Worm (Caenorhabditis elegans) whole organism, L1 larva: Measurements from ENCODE around the gene F44E2.4.

Experiments
- C16A3.4 ChIP-seq: fragments of 150-350 bp; optimal IDR thresholded peaks from 2 replicates; lab custom pipeline; 2014; ENCODE audit warnings: missing biosample characterization, missing genetic modification characterization
- C34B4.2 ChIP-seq: sonication (generic microtip); optimal IDR thresholded peaks from 2 replicates; lab custom pipeline; 2017; ENCODE audit warnings: mild to moderate bottlenecking, missing genetic modification characterization, missing compliant biosample characterization
- aha-1 ChIP-seq: fragments of 150-350 bp; optimal IDR thresholded peaks from 2 replicates; lab custom pipeline; 2014; ENCODE audit warnings: missing biosample characterization, missing genetic modification characterization
- alr-1 ChIP-seq: fragments of 200-800 bp; sonication (Bioruptor generic); optimal IDR thresholded peaks from 2 replicates; lab custom pipeline; 2018; ENCODE audit warnings: borderline replicate concordance, mild to moderate bottlenecking, missing genetic modification characterization, missing compliant biosample characterization
- blmp-1 ChIP-seq: fragments of 150-350 bp; optimal IDR thresholded peaks from 2 replicates; lab custom pipeline; 2014; ENCODE audit warnings: missing biosample characterization, missing genetic modification characterization
- ceh-82 ChIP-seq, 3 experiments: fragments of 150-350 bp in 1 of 3; sonication (generic microtip) in 2 of 3; optimal IDR thresholded peaks; 2 replicates each; lab custom pipeline; 2014 to 2017; ENCODE audit warnings: missing biosample characterization in 3 of 3, missing genetic modification characterization in 3 of 3
- ceh-90 ChIP-seq: sonication (generic microtip); optimal IDR thresholded peaks from 2 replicates; lab custom pipeline; 2016; ENCODE audit warnings: missing genetic modification characterization, missing compliant biosample characterization
- dpl-1 ChIP-seq, 3 experiments: fragments of 150-350 bp in 2 of 3; sonication (generic microtip) in 1 of 3; optimal IDR thresholded peaks; 2 replicates each; lab custom pipeline; 2014 to 2017; ENCODE audit warnings: missing biosample characterization in 3 of 3, missing genetic modification characterization in 3 of 3, missing genetic modification reagents in 3 of 3
- efl-1 ChIP-seq, 4 experiments: fragments of 150-350 bp; optimal IDR thresholded peaks in 3 of 4; peaks in 1 of 4; 1 replicate in 1 of 4; 2 replicates in 3 of 4; lab custom pipeline; 2014; ENCODE audit warnings: missing biosample characterization in 2 of 4, missing genetic modification characterization in 2 of 4, missing genetic modification reagents in 2 of 4
- efl-3 ChIP-seq: fragments of 200-800 bp; sonication (Bioruptor generic); optimal IDR thresholded peaks from 2 replicates; lab custom pipeline; 2018; ENCODE audit warnings: mild to moderate bottlenecking, missing genetic modification characterization, missing compliant biosample characterization
- egl-13 ChIP-seq: sonication (generic microtip); optimal IDR thresholded peaks from 2 replicates; lab custom pipeline; 2016; ENCODE audit warnings: missing genotype, missing genetic modification reagents, missing genetic modification characterization, missing compliant biosample characterization
- elt-3 ChIP-seq, 6 experiments: fragments of 150-350 bp in 1 of 6; sonication (generic microtip); optimal IDR thresholded peaks; 2 replicates each; lab custom pipeline; 2017 to 2018; ENCODE audit warnings: missing biosample characterization in 6 of 6, missing genetic modification characterization in 6 of 6, inconsistent platforms in 1 of 6
- fkh-10 ChIP-seq: sonication (generic microtip); optimal IDR thresholded peaks from 2 replicates; lab custom pipeline; 2017; ENCODE audit warnings: missing biosample characterization, missing genetic modification reagents, missing genetic modification characterization
- fkh-4 ChIP-seq: sonication (generic microtip); optimal IDR thresholded peaks from 2 replicates; lab custom pipeline; 2016; ENCODE audit warnings: missing compliant biosample characterization, missing genetic modification characterization, borderline replicate concordance
- fkh-8 ChIP-seq: sonication (generic microtip); optimal IDR thresholded peaks from 2 replicates; lab custom pipeline; 2016; ENCODE audit warnings: mild to moderate bottlenecking, missing genetic modification characterization, missing compliant biosample characterization
- fos-1 ChIP-seq: fragments of 150-350 bp; optimal IDR thresholded peaks from 2 replicates; lab custom pipeline; 2014; ENCODE audit warnings: missing biosample characterization, missing genetic modification characterization
- grh-1 ChIP-seq: fragments of 200-800 bp; sonication (Bioruptor generic); IDR thresholded peaks from 2 replicates; pipeline ENCODE4 v1.3.6; 2022; ENCODE audit warnings: missing genetic modification reagents, missing genetic modification characterization, missing compliant biosample characterization
- hlh-17 ChIP-seq: fragments of 200-800 bp; sonication (Bioruptor generic); optimal IDR thresholded peaks from 2 replicates; lab custom pipeline; 2018; ENCODE audit warnings: missing genetic modification characterization, mild to moderate bottlenecking, missing compliant biosample characterization, moderate library complexity, borderline replicate concordance
- hlh-4 ChIP-seq: sonication (generic microtip); optimal IDR thresholded peaks from 2 replicates; lab custom pipeline; 2016; ENCODE audit warnings: mild to moderate bottlenecking, missing genetic modification characterization, missing compliant biosample characterization
- hpl-2 ChIP-seq: fragments of 150-350 bp; optimal IDR thresholded peaks from 2 replicates; lab custom pipeline; 2014; ENCODE audit warnings: missing biosample characterization, missing genetic modification reagents, missing genetic modification characterization
- isw-1 ChIP-seq: fragments of 200-800 bp; sonication (Bioruptor generic); IDR thresholded peaks from 2 replicates; pipeline ENCODE4 v1.3.6; 2022; ENCODE audit warnings: missing genetic modification characterization, missing compliant biosample characterization
- lin-13 ChIP-seq: fragments of 150-350 bp; optimal IDR thresholded peaks from 2 replicates; lab custom pipeline; 2014; ENCODE audit warnings: missing biosample characterization, missing genetic modification reagents, missing genetic modification characterization
- lin-14 ChIP-seq: fragments of 200-800 bp; sonication (Bioruptor generic); optimal IDR thresholded peaks from 2 replicates; lab custom pipeline; 2018; ENCODE audit warnings: mild to moderate bottlenecking, missing genetic modification characterization, moderate library complexity, missing compliant biosample characterization
- lin-15B ChIP-seq: fragments of 150-350 bp; sonication (generic microtip); optimal IDR thresholded peaks from 3 replicates; lab custom pipeline; 2014; ENCODE audit warnings: missing biosample characterization, missing genetic modification characterization
- lir-3 ChIP-seq: sonication (generic microtip); optimal IDR thresholded peaks from 2 replicates; lab custom pipeline; 2016; ENCODE audit warnings: mild to moderate bottlenecking, missing genetic modification characterization, moderate library complexity, missing compliant biosample characterization; ENCODE audit not compliant: poor library complexity
- lsy-2 ChIP-seq, 2 experiments: fragments of 150-350 bp; optimal IDR thresholded peaks; 2 replicates each; lab custom pipeline; 2014; ENCODE audit warnings: missing biosample characterization in 2 of 2, missing genetic modification characterization in 2 of 2
- mab-9 ChIP-seq: fragments of 200-800 bp; sonication (Bioruptor generic); IDR thresholded peaks from 2 replicates; pipeline ENCODE4 v1.3.6; 2022; ENCODE audit warnings: missing genetic modification reagents, missing genetic modification characterization, missing compliant biosample characterization
- mdl-1 ChIP-seq, 2 experiments: fragments of 150-350 bp; optimal IDR thresholded peaks; 2 replicates each; lab custom pipeline; 2014 to 2017; ENCODE audit warnings: missing biosample characterization in 2 of 2, missing genetic modification characterization in 2 of 2, inconsistent platforms in 1 of 2
- mef-2 ChIP-seq: fragments of 150-350 bp; optimal IDR thresholded peaks from 2 replicates; lab custom pipeline; 2014; ENCODE audit warnings: missing biosample characterization, missing genetic modification characterization
- nhr-11 ChIP-seq: fragments of 150-350 bp; optimal IDR thresholded peaks from 2 replicates; lab custom pipeline; 2014; ENCODE audit warnings: missing biosample characterization, missing genetic modification characterization
- nhr-20 ChIP-seq: sonication (generic microtip); optimal IDR thresholded peaks from 2 replicates; lab custom pipeline; 2016; ENCODE audit warnings: mild to moderate bottlenecking, missing genetic modification characterization, missing compliant biosample characterization
- nhr-47 ChIP-seq: sonication (generic microtip); optimal IDR thresholded peaks from 2 replicates; lab custom pipeline; 2016; ENCODE audit warnings: mild to moderate bottlenecking, missing genetic modification characterization, moderate library complexity, missing compliant biosample characterization
- nhr-77 ChIP-seq: fragments of 150-350 bp; optimal IDR thresholded peaks from 2 replicates; lab custom pipeline; 2014; ENCODE audit warnings: missing biosample characterization, missing genetic modification characterization
- nhr-84 ChIP-seq: sonication (generic microtip); optimal IDR thresholded peaks from 2 replicates; lab custom pipeline; 2017; ENCODE audit warnings: missing biosample characterization, missing genetic modification characterization
- nhr-85 ChIP-seq: sonication (generic microtip); peaks from one replicate; lab custom pipeline; 2016; ENCODE audit warnings: missing genetic modification characterization, inconsistent platforms, missing compliant biosample characterization
- nhr-90 ChIP-seq: sonication (generic microtip); optimal IDR thresholded peaks from 2 replicates; lab custom pipeline; 2016; ENCODE audit warnings: mild to moderate bottlenecking, missing genetic modification characterization, missing compliant biosample characterization; ENCODE audit not compliant: poor library complexity
- pag-3 ChIP-seq: sonication (generic microtip); optimal IDR thresholded peaks from 2 replicates; lab custom pipeline; 2017; ENCODE audit warnings: missing genetic modification characterization, mild to moderate bottlenecking, missing compliant biosample characterization, antibody characterized with exemption, borderline replicate concordance; ENCODE audit not compliant: insufficient read depth
- pax-3 ChIP-seq: fragments of 200-800 bp; sonication (Bioruptor generic); optimal IDR thresholded peaks from 2 replicates; lab custom pipeline; 2018; ENCODE audit warnings: mild to moderate bottlenecking, missing genetic modification characterization, moderate library complexity, missing compliant biosample characterization
- pqm-1 ChIP-seq: sonication (generic microtip); optimal IDR thresholded peaks from 3 replicates; lab custom pipeline; 2017; ENCODE audit warnings: missing biosample characterization, missing genetic modification characterization
- skn-1 ChIP-seq: fragments of 150-350 bp; optimal IDR thresholded peaks from 2 replicates; lab custom pipeline; 2014; ENCODE audit warnings: missing biosample characterization, missing genetic modification characterization
- snpc-4 ChIP-seq: fragments of 150-350 bp; optimal IDR thresholded peaks from 2 replicates; lab custom pipeline; 2014; ENCODE audit warnings: missing biosample characterization, missing genetic modification characterization
- snu-23 ChIP-seq: sonication (generic microtip); optimal IDR thresholded peaks from 2 replicates; lab custom pipeline; 2016; ENCODE audit warnings: missing genetic modification characterization, missing compliant biosample characterization
- sox-4 ChIP-seq: sonication (generic microtip); optimal IDR thresholded peaks from 2 replicates; lab custom pipeline; 2016; ENCODE audit warnings: missing genetic modification characterization, missing compliant biosample characterization
- sptf-1 ChIP-seq: fragments of 150-350 bp; optimal IDR thresholded peaks from 2 replicates; lab custom pipeline; 2014; ENCODE audit warnings: missing biosample characterization, missing genetic modification characterization
- sup-37 ChIP-seq: fragments of 200-800 bp; sonication (Bioruptor generic); optimal IDR thresholded peaks from 2 replicates; lab custom pipeline; 2018; ENCODE audit warnings: mild to moderate bottlenecking, missing genetic modification characterization, missing compliant biosample characterization
- unc-130 ChIP-seq: fragments of 150-350 bp; optimal IDR thresholded peaks from 2 replicates; lab custom pipeline; 2017; ENCODE audit warnings: missing biosample characterization, missing genetic modification characterization, inconsistent platforms
- unc-30 ChIP-seq: sonication (generic microtip); optimal IDR thresholded peaks from 2 replicates; lab custom pipeline; 2017; ENCODE audit warnings: missing biosample characterization, missing genetic modification characterization
- unc-86 ChIP-seq: sonication (generic microtip); optimal IDR thresholded peaks from 2 replicates; lab custom pipeline; 2016; ENCODE audit warnings: missing genetic modification characterization, missing compliant biosample characterization
- xbp-1 ChIP-seq: sonication (generic microtip); optimal IDR thresholded peaks from 2 replicates; lab custom pipeline; 2016; ENCODE audit warnings: missing genetic modification characterization, missing compliant biosample characterization
- zag-1 ChIP-seq: fragments of 150-350 bp; optimal IDR thresholded peaks from 2 replicates; lab custom pipeline; 2014; ENCODE audit warnings: missing biosample characterization, missing genetic modification characterization
- zip-4 ChIP-seq: fragments of 200-800 bp; sonication (Bioruptor generic); optimal IDR thresholded peaks from 2 replicates; lab custom pipeline; 2018; ENCODE audit warnings: mild to moderate bottlenecking, missing genetic modification characterization, moderate library complexity, missing compliant biosample characterization

Gene F44E2.4

DNA sequence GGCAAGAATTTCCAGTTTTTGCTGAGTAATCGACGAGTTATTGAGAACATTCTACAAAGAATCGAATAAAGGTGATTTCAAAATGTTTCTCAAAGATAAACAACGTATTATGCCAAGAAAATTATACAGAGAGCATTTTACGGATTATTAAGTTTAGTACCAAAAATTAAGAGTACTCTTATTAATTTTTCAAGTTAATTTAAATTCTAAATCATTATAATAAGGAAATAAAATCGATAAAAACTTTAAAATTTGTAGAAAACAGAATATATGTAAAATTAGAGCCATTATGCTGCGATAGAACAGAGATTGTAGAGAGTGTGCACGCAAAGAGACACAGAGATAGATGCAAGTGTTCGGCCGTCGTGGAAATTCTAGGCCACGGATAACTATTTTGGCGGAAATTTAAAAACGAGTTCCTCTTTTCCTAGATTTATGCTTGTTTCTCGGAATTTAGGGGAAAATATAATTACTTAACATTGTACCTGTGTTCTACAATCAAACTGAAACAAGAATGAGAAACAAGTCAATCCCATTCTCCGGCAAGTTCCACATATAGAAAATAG lies 12.3 kb upstream of the F44E2.4 start, which contains the start of gene F44E2.9 (continued):
- no peak for TF ChIP-seq pag-3 (tag; lab: Kevin White, UChicago)
- peak; percentile 91 for TF ChIP-seq lin-14 (GFP tag; lab: Kevin White, UChicago)
- no peak for TF ChIP-seq hlh-17 (GFP tag; lab: Kevin White, UChicago)
- no peak for TF ChIP-seq aha-1 (tag; lab: Kevin White, UChicago)
- no peak for TF ChIP-seq nhr-84
- TF ChIP-seq lir-3 (tag; lab: Kevin White, UChicago) = peak; percentile 93
- peak; percentile 22 for TF ChIP-seq snpc-4
- no peak for TF ChIP-seq nhr-47 (tag; lab: Kevin White, UChicago)
- no peak for TF ChIP-seq grh-1 (GFP tag; lab: Robert Waterston, UW)
- no peak for TF ChIP-seq nhr-77 (tag; lab: Kevin White, UChicago)
- no peak for TF ChIP-seq hpl-2
- TF ChIP-seq mab-9 (GFP tag; lab: Robert Waterston, UW) = no peak
- peak; percentile 89 to 95 (median 93) for TF ChIP-seq dpl-1 (GFP tag; optimal IDR thresholded peaks at IDR 0.05; lab: Kevin White, UChicago)
- TF ChIP-seq pax-3 = peak; percentile 69
- peak; percentile 81 for TF ChIP-seq skn-1
- TF ChIP-seq C16A3.4 (tag; lab: Kevin White, UChicago) = peak; percentile 39
- no peak for TF ChIP-seq unc-30 (tag; lab: Kevin White, UChicago)
- TF ChIP-seq sptf-1 = no peak
- TF ChIP-seq nhr-85 = peak; percentile 81
- TF ChIP-seq xbp-1 (tag; lab: Kevin White, UChicago) = peak; percentile 65
- no peak for TF ChIP-seq efl-3 (GFP tag; lab: Kevin White, UChicago)
- no peak for TF ChIP-seq mef-2 (tag; lab: Kevin White, UChicago)
- peak; percentile 94 to 95 for TF ChIP-seq efl-1 (optimal IDR thresholded peaks at IDR 0.05; lab: Kevin White, UChicago)
- peak; percentile 94 to 99 for TF ChIP-seq efl-1 (GFP tag; optimal IDR thresholded peaks at IDR 0.05 in 1 of 2; lab: Kevin White, UChicago)
- TF ChIP-seq isw-1 (GFP tag; lab: Robert Waterston, UW) = peak; percentile 67
- TF ChIP-seq snu-23 = peak; percentile 73
- TF ChIP-seq zip-4 = no peak
- TF ChIP-seq hlh-4 (tag; lab: Kevin White, UChicago) = no peak
- peak; percentile 51 for TF ChIP-seq unc-130
- TF ChIP-seq fkh-4 (tag; lab: Kevin White, UChicago) = peak; percentile 69
- peak; percentile 70 for TF ChIP-seq nhr-20 (tag; lab: Kevin White, UChicago)
- peak in 1 of 2 experiments; percentile 20 for TF ChIP-seq mdl-1 (tag; optimal IDR thresholded peaks at IDR 0.05; lab: Kevin White, UChicago)
- peak; percentile 88 for TF ChIP-seq ceh-90 (tag; lab: Kevin White, UChicago)
- peak; percentile 13 to 75 (median 43) for TF ChIP-seq ceh-82 (tag; optimal IDR thresholded peaks at IDR 0.05; lab: Kevin White, UChicago)
- peak; percentile 43 for TF ChIP-seq fkh-8
- peak; percentile 16 for TF ChIP-seq blmp-1 (tag; lab: Kevin White, UChicago)
- no peak for TF ChIP-seq alr-1 (tag; lab: Kevin White, UChicago)
- peak; percentile 59 for TF ChIP-seq unc-86 (tag; lab: Kevin White, UChicago)
- TF ChIP-seq lin-13 = peak; percentile 26
- no peak for TF ChIP-seq nhr-11 (tag; lab: Kevin White, UChicago)
- peak in 1 of 6 experiments; percentile 58 for TF ChIP-seq elt-3 (tag; optimal IDR thresholded peaks at IDR 0.05; lab: Kevin White, UChicago)
- TF ChIP-seq sup-37 (GFP tag; lab: Kevin White, UChicago) = no peak
- TF ChIP-seq lin-15B (tag; lab: Kevin White, UChicago) = peak; percentile 33
- no peak for TF ChIP-seq fos-1
- peak; percentile 7 for TF ChIP-seq fkh-10 (GFP tag; lab: Kevin White, UChicago)
- TF ChIP-seq sox-4 (tag; lab: Kevin White, UChicago) = no peak
- peak; percentile 76 to 86 for TF ChIP-seq lsy-2 (tag; optimal IDR thresholded peaks at IDR 0.05; lab: Kevin White, UChicago)
- TF ChIP-seq pqm-1 (tag; lab: Kevin White, UChicago) = no peak
- peak; percentile 79 for TF ChIP-seq nhr-90 (tag; lab: Kevin White, UChicago)
- peak; percentile 64 for TF ChIP-seq egl-13 (tag; lab: Kevin White, UChicago)
- no peak for TF ChIP-seq C34B4.2 (tag; lab: Kevin White, UChicago)
- TF ChIP-seq zag-1 (tag; lab: Kevin White, UChicago) = no peak
